Fruit fly (Drosophila melanogaster) whole organism, wandering third instar larva: ENCODE measurements around the gene Tbca.
A peak's percentile ranks its signal among the peaks of the same experiment; 100 is the strongest.

Experiments used
- CG32264 ChIP-seq: fragments of 200-800 bp; sonication (Bioruptor generic); optimal IDR thresholded peaks from 2 replicates; lab custom pipeline; 2016; ENCODE audit warnings: missing biosample characterization, missing genetic modification characterization
- CG9705 ChIP-seq: fragments of 200-800 bp; sonication (Bioruptor generic); optimal IDR thresholded peaks from 2 replicates; lab custom pipeline; 2018; ENCODE audit warnings: missing biosample characterization, mild to moderate bottlenecking, missing genetic modification characterization
- Dfd ChIP-seq: fragments of >200 bp; optimal IDR thresholded peaks from 2 replicates; lab custom pipeline; 2017; ENCODE audit warnings: missing biosample characterization, missing genetic modification characterization
- Dif ChIP-seq: fragments of 200-275, 200-300 bp; sonication (Bioruptor generic); optimal IDR thresholded peaks from 2 replicates; lab custom pipeline; 2018; ENCODE audit warnings: missing biosample characterization, missing genetic modification characterization; ENCODE audit not compliant: partially characterized antibody
- GATAd ChIP-seq: sonication (Bioruptor generic); optimal IDR thresholded peaks from 2 replicates; lab custom pipeline; 2016; ENCODE audit warnings: missing biosample characterization, missing genetic modification characterization
- HLH106 ChIP-seq: fragments of 200-800 bp; optimal IDR thresholded peaks from 3 replicates; lab custom pipeline; 2019; ENCODE audit warnings: missing biosample characterization, mild to moderate bottlenecking, missing genetic modification characterization, moderate library complexity
- Hr83 ChIP-seq: fragments of 200-300 bp; sonication (Bioruptor generic); optimal IDR thresholded peaks from 2 replicates; lab custom pipeline; 2016; ENCODE audit warnings: missing biosample characterization, mild to moderate bottlenecking, missing genetic modification characterization, moderate library complexity; ENCODE audit not compliant: poor library complexity, severe bottlenecking
- Jra ChIP-seq: sonication (Bioruptor generic); optimal IDR thresholded peaks from 2 replicates; lab custom pipeline; 2016; ENCODE audit warnings: missing biosample characterization, missing genetic modification characterization
- Mio ChIP-seq: sonication (Bioruptor generic); optimal IDR thresholded peaks from 2 replicates; lab custom pipeline; 2016; ENCODE audit warnings: missing biosample characterization, missing genetic modification characterization
- Myc ChIP-seq: fragments of >200 bp; optimal IDR thresholded peaks from 2 replicates; lab custom pipeline; 2017
- N ChIP-seq: fragments of >200 bp; optimal IDR thresholded peaks from 2 replicates; lab custom pipeline; 2018; ENCODE audit warnings: missing biosample characterization, missing external identifiers, missing genetic modification characterization
- Rel ChIP-seq, 2 experiments: fragments of 200-800 bp; sonication (Bioruptor generic) in 1 of 2; optimal IDR thresholded peaks; 2 replicates in 1 of 2; 3 replicates in 1 of 2; lab custom pipeline; 2016 to 2019; ENCODE audit warnings: mild to moderate bottlenecking in 2 of 2, missing biosample characterization in 2 of 2, missing genetic modification characterization in 2 of 2, moderate library complexity in 1 of 2
- Sp1 ChIP-seq: fragments of 200-800 bp; sonication (Bioruptor generic); optimal IDR thresholded peaks from 3 replicates; lab custom pipeline; 2019; ENCODE audit warnings: missing biosample characterization, mild to moderate bottlenecking, missing genetic modification characterization, moderate library complexity
- Vsx2 ChIP-seq: fragments of 200-300, 225-300 bp; sonication (Bioruptor generic); optimal IDR thresholded peaks from 2 replicates; lab custom pipeline; 2018; ENCODE audit warnings: missing biosample characterization, missing genetic modification characterization; ENCODE audit not compliant: partially characterized antibody
- br ChIP-seq: fragments of 200-800 bp; sonication (Bioruptor generic); optimal IDR thresholded peaks from 2 replicates; lab custom pipeline; 2016; ENCODE audit warnings: missing biosample characterization, missing genetic modification characterization
- brk ChIP-seq: fragments of 200-800 bp; sonication (Bioruptor generic); optimal IDR thresholded peaks from 2 replicates; lab custom pipeline; 2016; ENCODE audit warnings: missing biosample characterization, mild to moderate bottlenecking, missing genetic modification characterization
- dl ChIP-seq, 2 experiments: fragments of 175-275, 200-275 bp in 1 of 2; fragments of 200-275 bp in 1 of 2; sonication (Bioruptor generic); optimal IDR thresholded peaks; lab custom pipeline; 2018; ENCODE audit warnings: mild to moderate bottlenecking in 2 of 2, missing biosample characterization in 2 of 2, missing genetic modification characterization in 2 of 2, moderate library complexity in 2 of 2; ENCODE audit not compliant: partially characterized antibody in 2 of 2, insufficient read depth in 1 of 2
- dsf ChIP-seq: sonication (Bioruptor generic); optimal IDR thresholded peaks from 2 replicates; lab custom pipeline; 2016; ENCODE audit warnings: missing biosample characterization, missing genetic modification characterization, borderline replicate concordance
- ey ChIP-seq: fragments of 200-800 bp; sonication (Bioruptor generic); optimal IDR thresholded peaks from 2 replicates; lab custom pipeline; 2016; ENCODE audit warnings: missing biosample characterization, missing genetic modification characterization
- foxo ChIP-seq, 2 experiments: fragments of 200-800 bp; sonication (Bioruptor generic); optimal IDR thresholded peaks; 2 replicates in 1 of 2; 3 replicates in 1 of 2; lab custom pipeline; 2016 to 2017; ENCODE audit warnings: missing biosample characterization in 2 of 2, missing genetic modification characterization in 2 of 2
- fru ChIP-seq: fragments of 200-800 bp; sonication (Bioruptor generic); optimal IDR thresholded peaks from 3 replicates; lab custom pipeline; 2016; ENCODE audit warnings: missing biosample characterization, mild to moderate bottlenecking, missing genetic modification characterization
- h ChIP-seq: fragments of 200-800 bp; sonication (Bioruptor generic); optimal IDR thresholded peaks from 3 replicates; lab custom pipeline; 2016; ENCODE audit warnings: missing biosample characterization, mild to moderate bottlenecking, missing genetic modification characterization
- jim ChIP-seq: fragments of 175-275, 200-325 bp; sonication (Bioruptor generic); optimal IDR thresholded peaks from 2 replicates; lab custom pipeline; 2016; ENCODE audit warnings: missing biosample characterization, mild to moderate bottlenecking, missing genetic modification characterization
- pan ChIP-seq: fragments of >200 bp; optimal IDR thresholded peaks from 2 replicates; lab custom pipeline; 2017
- psq ChIP-seq: fragments of 200-800 bp; sonication (Bioruptor generic); optimal IDR thresholded peaks from 3 replicates; lab custom pipeline; 2017; ENCODE audit warnings: missing biosample characterization, mild to moderate bottlenecking, missing genetic modification characterization, moderate library complexity
- sage ChIP-seq: fragments of 200-800 bp; sonication (Bioruptor generic); optimal IDR thresholded peaks from 2 replicates; lab custom pipeline; 2016; ENCODE audit warnings: missing biosample characterization, mild to moderate bottlenecking, missing genetic modification characterization
- sv ChIP-seq: fragments of 200-800 bp; sonication (Bioruptor generic); optimal IDR thresholded peaks from 3 replicates; lab custom pipeline; 2016; ENCODE audit warnings: missing biosample characterization, missing genetic modification characterization
- usp ChIP-seq: fragments of >200 bp; optimal IDR thresholded peaks from 2 replicates; lab custom pipeline; 2017; ENCODE audit warnings: missing biosample characterization, missing genetic modification characterization
- woc ChIP-seq: sonication (Bioruptor generic); optimal IDR thresholded peaks from 2 replicates; lab custom pipeline; 2016; ENCODE audit warnings: missing biosample characterization, mild to moderate bottlenecking, missing genetic modification characterization

The Tbca gene

DNA sequence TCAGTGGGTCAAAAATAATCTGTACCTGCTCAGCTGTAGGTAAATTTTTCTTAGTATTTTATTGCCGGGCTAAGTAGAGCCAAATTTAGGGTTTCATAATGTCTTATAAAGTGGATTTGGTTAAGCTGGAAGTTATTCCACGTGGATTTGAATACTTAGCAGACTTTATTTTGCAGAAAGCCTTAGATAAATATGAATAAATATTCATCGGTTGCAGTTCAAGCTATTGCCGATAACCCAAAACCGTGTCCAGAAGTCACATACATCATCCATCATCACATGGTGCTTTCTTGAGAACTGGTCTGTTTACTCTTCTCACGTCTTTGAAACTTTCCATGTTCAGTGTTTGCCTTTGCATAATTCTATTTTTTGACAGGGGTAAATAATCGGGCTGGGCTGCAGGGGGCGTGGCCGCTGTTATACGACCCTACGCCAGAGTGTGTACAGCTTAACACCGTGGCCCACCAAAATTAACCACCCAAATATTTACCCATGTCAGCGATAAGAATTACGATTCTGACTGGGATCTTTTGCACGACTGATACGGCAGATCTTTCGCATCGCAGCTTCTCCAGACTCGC, 15.4 kb downstream of the Tbca start, which contains the start of gene CG2187:
Gene CG2187 (minus strand): TSS at position 51 of the 581 bp plus-strand sequence.
- TF ChIP-seq Hr83 (GFP tag; lab: Kevin White, UChicago): peak; percentile 35
- no peak for TF ChIP-seq brk (GFP tag; lab: Kevin White, UChicago)

dm6 chr3R:31761529-31762009, 18.3 kb downstream of the Tbca start, which contains the start of gene Smvt:
TSS of gene Smvt (minus strand) at chr3R:31761579.
- TF ChIP-seq GATAd (GFP tag; lab: Kevin White, UChicago): no peak
- no peak for TF ChIP-seq Jra (GFP tag; lab: Kevin White, UChicago)
- TF ChIP-seq, all 38 proteins: peak for 0

- TF ChIP-seq sage (GFP tag; lab: Kevin White, UChicago): no peak
- no peak for TF ChIP-seq CG9705 (GFP tag; lab: Kevin White, UChicago)
- no peak for TF ChIP-seq Vsx2 (GFP tag; lab: Kevin White, UChicago)
- no peak for TF ChIP-seq pan (lab: Kevin White, UChicago)
- TF ChIP-seq foxo (GFP tag; optimal IDR thresholded peaks at IDR 0.05; lab: Kevin White, UChicago): no peak
- TF ChIP-seq fru (GFP tag; lab: Kevin White, UChicago): peak; percentile 4
- no peak for TF ChIP-seq dl (GFP tag; optimal IDR thresholded peaks at IDR 0.05; lab: Kevin White, UChicago; ENCODE audit: insufficient read depth in 1 of 2, partially characterized antibody in 2 of 2)
- TF ChIP-seq Hr83 (GFP tag; lab: Kevin White, UChicago): no peak
Measured at dm6 chr3R:31762672-31763071, 19.4 kb downstream of the Tbca start.

DNA sequence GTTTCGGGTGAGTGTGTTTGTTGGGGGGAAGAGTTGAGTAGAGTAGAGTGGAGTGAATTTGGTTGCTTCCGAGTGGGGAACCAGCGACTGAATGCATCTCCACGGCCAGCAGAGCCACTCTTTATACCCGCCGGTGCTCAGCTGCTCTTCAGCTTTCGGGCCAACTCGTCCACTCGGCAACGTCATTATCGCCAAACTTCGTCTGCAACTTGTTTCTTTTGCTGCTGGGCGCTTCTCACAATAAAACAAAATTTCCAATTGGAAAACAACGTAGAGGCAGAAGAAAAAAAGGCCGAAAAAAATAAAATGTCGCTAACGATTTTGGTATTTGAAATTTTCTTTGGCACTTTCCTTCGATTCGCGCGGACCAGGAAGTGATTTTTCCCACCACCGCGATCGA, 21.4 kb downstream of the Tbca start, which contains the start of gene CG2150:
Gene CG2150 (minus strand): TSS at position 101 of the 400 bp plus-strand sequence.
- TF ChIP-seq dl (GFP tag; optimal IDR thresholded peaks at IDR 0.05; lab: Kevin White, UChicago; ENCODE audit: insufficient read depth in 1 of 2, partially characterized antibody in 2 of 2): no peak
- no peak for TF ChIP-seq br (GFP tag; lab: Kevin White, UChicago)
- no peak for TF ChIP-seq Dif (GFP tag; lab: Kevin White, UChicago)
- TF ChIP-seq psq (GFP tag; lab: Kevin White, UChicago): no peak
- TF ChIP-seq sage (GFP tag; lab: Kevin White, UChicago): no peak
- no peak for TF ChIP-seq Mio (GFP tag; lab: Kevin White, UChicago)
- TF ChIP-seq usp (GFP tag; lab: Kevin White, UChicago): no peak
- no peak for TF ChIP-seq h
- no peak for TF ChIP-seq Rel (GFP tag; optimal IDR thresholded peaks at IDR 0.05; lab: Kevin White, UChicago)
- no peak for TF ChIP-seq Rel (tag; optimal IDR thresholded peaks at IDR 0.05; lab: Kevin White, UChicago)
- TF ChIP-seq sv (GFP tag; lab: Kevin White, UChicago): no peak
- TF ChIP-seq Myc (lab: Kevin White, UChicago): no peak
- TF ChIP-seq GATAd (GFP tag; lab: Kevin White, UChicago): no peak
- no peak for TF ChIP-seq brk (GFP tag; lab: Kevin White, UChicago)
- TF ChIP-seq ey (GFP tag; lab: Kevin White, UChicago): no peak
- no peak for TF ChIP-seq Sp1 (GFP tag; lab: Kevin White, UChicago)

dm6 chr3R:31765145-31765544, 21.9 kb downstream of the Tbca start:
- peak; percentile 99 for TF ChIP-seq Dfd
- TF ChIP-seq CG32264: no peak

- TF ChIP-seq Mio (GFP tag; lab: Kevin White, UChicago) (no peak), psq (GFP tag; lab: Kevin White, UChicago) (no peak), sv (GFP tag; lab: Kevin White, UChicago) (no peak), woc (GFP tag; lab: Kevin White, UChicago) (no peak), N (GFP tag; lab: Kevin White, UChicago) (no peak), jim (GFP tag; lab: Kevin White, UChicago) (no peak), HLH106 (tag; lab: Kevin White, UChicago) (no peak), GATAd (GFP tag; lab: Kevin White, UChicago) (no peak), Vsx2 (GFP tag; lab: Kevin White, UChicago) (no peak), dl (GFP tag; optimal IDR thresholded peaks at IDR 0.05; lab: Kevin White, UChicago; ENCODE audit: insufficient read depth in 1 of 2, partially characterized antibody in 2 of 2) (no peak), Hr83 (GFP tag; lab: Kevin White, UChicago) (no peak), dsf (GFP tag; lab: Kevin White, UChicago) (no peak), Dif (GFP tag; lab: Kevin White, UChicago) (no peak), Myc (lab: Kevin White, UChicago) (no peak), br (GFP tag; lab: Kevin White, UChicago) (no peak)
Measured at dm6 chr3R:31767528-31767927, 24.2 kb downstream of the Tbca start.
